Fruit fly (Drosophila melanogaster) whole organism, embryonic: ENCODE results near the gene CG9150.
A peak's percentile ranks its signal among the peaks of the same experiment; 100 is the strongest.

Experiments used
- BEAF-32 ChIP-seq: fragments of 200-800 bp; sonication (Bioruptor generic); optimal IDR thresholded peaks from 3 replicates; lab custom pipeline; 2017; ENCODE audit warnings: missing biosample characterization, missing genetic modification characterization, mild to moderate bottlenecking, moderate library complexity, missing genetic modification reagents
- Bteb2 ChIP-seq: fragments of 200-800 bp; sonication (Bioruptor generic); optimal IDR thresholded peaks from 2 replicates; lab custom pipeline; 2016; ENCODE audit warnings: missing biosample characterization, missing genetic modification characterization
- CG10462 ChIP-seq: fragments of 200-800 bp; sonication (Bioruptor generic); optimal IDR thresholded peaks from 2 replicates; lab custom pipeline; 2016; ENCODE audit warnings: missing biosample characterization, missing genetic modification characterization
- CG10543 ChIP-seq: fragments of 200-800 bp; sonication (Bioruptor generic); optimal IDR thresholded peaks from 3 replicates; lab custom pipeline; 2017; ENCODE audit warnings: missing biosample characterization, mild to moderate bottlenecking, missing genetic modification characterization, moderate library complexity
- CG11085 ChIP-seq: fragments of 200-800 bp; sonication (Bioruptor generic); IDR thresholded peaks from 2 replicates; pipeline ENCODE4 v1.3.6; 2022; ENCODE audit warnings: missing biosample characterization, missing genetic modification characterization
- CG11093 ChIP-seq: fragments of 200-800 bp; sonication (Bioruptor generic); IDR thresholded peaks from 3 replicates; pipeline ENCODE4 v1.3.6; 2022; ENCODE audit warnings: missing biosample characterization, missing genetic modification characterization
- CG12104 ChIP-seq: fragments of 200-800 bp; sonication (Bioruptor generic); optimal IDR thresholded peaks from 3 replicates; lab custom pipeline; 2016; ENCODE audit warnings: missing biosample characterization, missing genetic modification characterization
- CG12155 ChIP-seq: fragments of 200-800 bp; sonication (Bioruptor generic); optimal IDR thresholded peaks from 3 replicates; lab custom pipeline; 2016; ENCODE audit warnings: missing biosample characterization, missing genetic modification characterization
- CG14014 ChIP-seq: fragments of 200-800 bp; sonication (Bioruptor generic); IDR thresholded peaks from 2 replicates; pipeline ENCODE4 v1.3.6; 2022; ENCODE audit warnings: missing biosample characterization, missing genetic modification characterization
- CG30403 ChIP-seq: fragments of 200-800 bp; sonication (Bioruptor generic); optimal IDR thresholded peaks from 3 replicates; lab custom pipeline; 2016; ENCODE audit warnings: missing biosample characterization, missing genetic modification characterization
- CG6791 ChIP-seq: fragments of 200-800 bp; sonication (Bioruptor generic); IDR thresholded peaks from 3 replicates; pipeline ENCODE4 v1.3.6; 2022; ENCODE audit warnings: missing biosample characterization, missing genetic modification characterization; ENCODE audit not compliant: partially characterized antibody
- CG8359 ChIP-seq: fragments of 200-800 bp; sonication (Bioruptor generic); optimal IDR thresholded peaks from 2 replicates; lab custom pipeline; 2017; ENCODE audit warnings: missing biosample characterization, mild to moderate bottlenecking, missing genetic modification characterization, borderline replicate concordance
- Dll ChIP-seq: fragments of 200-800 bp; sonication (Bioruptor generic); IDR thresholded peaks from 4 replicates; pipeline ENCODE4 v1.3.6; 2022; ENCODE audit warnings: missing biosample characterization, missing genetic modification characterization; ENCODE audit not compliant: partially characterized antibody
- Drgx ChIP-seq: fragments of 200-800 bp; sonication (Bioruptor generic); IDR thresholded peaks from 2 replicates; pipeline ENCODE4 v1.3.6; 2022; ENCODE audit warnings: missing biosample characterization, missing genetic modification characterization
- Eip74EF ChIP-seq, 2 experiments: fragments of 200-800 bp in 1 of 2; fragments of >200 bp in 1 of 2; sonication (Bioruptor generic) in 1 of 2; optimal IDR thresholded peaks; 2 replicates each; lab custom pipeline; 2017 to 2019; ENCODE audit warnings: missing biosample characterization in 2 of 2, missing genetic modification characterization in 2 of 2, mild to moderate bottlenecking in 1 of 2, moderate library complexity in 1 of 2
- Gsc ChIP-seq: fragments of 200-800 bp; sonication (Bioruptor generic); IDR thresholded peaks from 2 replicates; pipeline ENCODE4 v1.3.6; 2022; ENCODE audit warnings: missing biosample characterization, missing genetic modification characterization
- HLH4C ChIP-seq: fragments of 200-800 bp; sonication (Bioruptor generic); IDR thresholded peaks from 3 replicates; pipeline ENCODE4 v1.3.6; 2022; ENCODE audit warnings: missing biosample characterization, missing genetic modification characterization; ENCODE audit not compliant: partially characterized antibody
- HLH54F ChIP-seq: fragments of 200-800 bp; sonication (Bioruptor generic); optimal IDR thresholded peaks from 3 replicates; lab custom pipeline; 2016; ENCODE audit warnings: missing biosample characterization, missing genetic modification characterization
- Hr3 ChIP-seq: fragments of 200-800 bp; sonication (Bioruptor generic); optimal IDR thresholded peaks from 3 replicates; lab custom pipeline; 2016; ENCODE audit warnings: missing biosample characterization, missing genetic modification characterization
- Meics ChIP-seq: fragments of 200-800 bp; sonication (Bioruptor generic); optimal IDR thresholded peaks from 2 replicates; lab custom pipeline; 2017; ENCODE audit warnings: missing biosample characterization, mild to moderate bottlenecking, missing genetic modification characterization
- NK7.1 ChIP-seq: fragments of 200-800 bp; sonication (Bioruptor generic); optimal IDR thresholded peaks from 3 replicates; lab custom pipeline; 2016; ENCODE audit warnings: missing biosample characterization, missing genetic modification characterization
- Nf-YC ChIP-seq: fragments of 200-800 bp; optimal IDR thresholded peaks from 3 replicates; lab custom pipeline; 2019; ENCODE audit warnings: missing biosample characterization, mild to moderate bottlenecking, missing genetic modification characterization, moderate library complexity
- NfI ChIP-seq: fragments of 200-800 bp; sonication (Bioruptor generic); optimal IDR thresholded peaks from 3 replicates; lab custom pipeline; 2018; ENCODE audit warnings: missing biosample characterization, mild to moderate bottlenecking, missing genetic modification characterization, moderate library complexity
- PHDP ChIP-seq: fragments of 200-800 bp; sonication (Bioruptor generic); optimal IDR thresholded peaks from 3 replicates; lab custom pipeline; 2018; ENCODE audit warnings: missing biosample characterization, mild to moderate bottlenecking, missing genetic modification characterization, moderate library complexity
- Xrp1 ChIP-seq: fragments of 200-800 bp; sonication (Bioruptor generic); IDR thresholded peaks from 2 replicates; pipeline ENCODE4 v1.3.6; 2022; ENCODE audit warnings: missing biosample characterization, missing genetic modification characterization
- ac ChIP-seq: fragments of 200-800 bp; sonication (Bioruptor generic); optimal IDR thresholded peaks from 3 replicates; lab custom pipeline; 2017; ENCODE audit warnings: missing biosample characterization, mild to moderate bottlenecking, missing genetic modification characterization
- amos ChIP-seq: fragments of 200-800 bp; sonication (Bioruptor generic); IDR thresholded peaks from 2 replicates; pipeline ENCODE4 v1.3.6; 2022; ENCODE audit warnings: missing biosample characterization, missing genetic modification characterization; ENCODE audit not compliant: partially characterized antibody
- chm ChIP-seq: fragments of 200-800 bp; sonication (Bioruptor generic); IDR thresholded peaks from 2 replicates; pipeline ENCODE4 v1.3.6; 2022; ENCODE audit warnings: missing biosample characterization, missing genetic modification characterization
- cwo ChIP-seq: fragments of 200-800 bp; sonication (Bioruptor generic); optimal IDR thresholded peaks from 3 replicates; lab custom pipeline; 2017; ENCODE audit warnings: missing biosample characterization, missing genetic modification characterization, mild to moderate bottlenecking, moderate library complexity, missing genetic modification reagents
- dmrt99B ChIP-seq: fragments of 200-800 bp; sonication (Bioruptor generic); optimal IDR thresholded peaks from 2 replicates; lab custom pipeline; 2018; ENCODE audit warnings: missing biosample characterization, mild to moderate bottlenecking, missing genetic modification characterization, moderate library complexity
- gsb ChIP-seq: fragments of 200-800 bp; sonication (Bioruptor generic); IDR thresholded peaks from 2 replicates; pipeline ENCODE4 v1.3.6; 2022; ENCODE audit warnings: missing biosample characterization, missing genetic modification characterization
- gt ChIP-seq: fragments of 200-800 bp; sonication (Bioruptor generic); IDR thresholded peaks from 2 replicates; pipeline ENCODE4 v1.3.6; 2022; ENCODE audit warnings: missing biosample characterization, missing genetic modification characterization
- ham ChIP-seq: fragments of 200-800 bp; sonication (Bioruptor generic); IDR thresholded peaks from 2 replicates; pipeline ENCODE4 v1.3.6; 2022; ENCODE audit warnings: missing biosample characterization, missing genetic modification characterization
- kay ChIP-seq: fragments of 200-800 bp; sonication (Bioruptor generic); optimal IDR thresholded peaks from 2 replicates; lab custom pipeline; 2016; ENCODE audit warnings: missing biosample characterization, missing genetic modification characterization
- lilli ChIP-seq: fragments of 200-800 bp; sonication (Bioruptor generic); optimal IDR thresholded peaks from 3 replicates; lab custom pipeline; 2016; ENCODE audit warnings: missing biosample characterization, missing genetic modification characterization
- mld ChIP-seq: fragments of 200-800 bp; sonication (Bioruptor generic); IDR thresholded peaks from 3 replicates; pipeline ENCODE4 v1.3.6; 2022; ENCODE audit warnings: missing biosample characterization, missing genetic modification characterization; ENCODE audit not compliant: partially characterized antibody
- otp ChIP-seq: fragments of 200-800 bp; sonication (Bioruptor generic); IDR thresholded peaks from 3 replicates; pipeline ENCODE4, ENCODE4 v1.3.6; 2022; ENCODE audit warnings: missing biosample characterization, missing genetic modification characterization
- pan ChIP-seq, 4 experiments: fragments of >200 bp in 3 of 4; fragments of 200-800 bp in 1 of 4; sonication (Bioruptor generic) in 1 of 4; optimal IDR thresholded peaks in 3 of 4; IDR thresholded peaks in 1 of 4; 2 replicates each; pipeline versions ENCODE4 v1.3.6 to Lab custom; 2017 to 2022; ENCODE audit warnings: missing biosample characterization in 2 of 4, missing genetic modification characterization in 2 of 4, mixed read lengths in 1 of 4
- phol ChIP-seq: fragments of 200-800 bp; sonication (Bioruptor generic); optimal IDR thresholded peaks from 3 replicates; lab custom pipeline; 2018; ENCODE audit warnings: missing biosample characterization, mild to moderate bottlenecking, missing genetic modification characterization, moderate library complexity
- pzg ChIP-seq: fragments of 200-800 bp; sonication (Bioruptor generic); optimal IDR thresholded peaks from 3 replicates; lab custom pipeline; 2018; ENCODE audit warnings: missing biosample characterization, mild to moderate bottlenecking, missing genetic modification characterization, moderate library complexity
- sima ChIP-seq: fragments of 200-800 bp; sonication (Bioruptor generic); optimal IDR thresholded peaks from 2 replicates; lab custom pipeline; 2016; ENCODE audit warnings: missing biosample characterization, missing genetic modification characterization
- so ChIP-seq: fragments of 200-800 bp; sonication (Bioruptor generic); IDR thresholded peaks from 3 replicates; pipeline ENCODE4 v1.3.6; 2022; ENCODE audit warnings: missing biosample characterization, missing genetic modification characterization
- sr ChIP-seq: fragments of 200-800 bp; sonication (Bioruptor generic); IDR thresholded peaks from 3 replicates; pipeline ENCODE4 v1.3.6; 2022; ENCODE audit warnings: missing biosample characterization, missing genetic modification characterization
- stc ChIP-seq: fragments of 200-800 bp; sonication (Bioruptor generic); IDR thresholded peaks from 2 replicates; pipeline ENCODE4 v1.3.6; 2022; ENCODE audit warnings: missing biosample characterization, missing genetic modification characterization
- toy ChIP-seq: fragments of 200-800 bp; sonication (Bioruptor generic); IDR thresholded peaks from 2 replicates; pipeline ENCODE4 v1.3.6; 2022; ENCODE audit warnings: missing biosample characterization, missing genetic modification characterization
- trem ChIP-seq: fragments of 200-800 bp; optimal IDR thresholded peaks from 3 replicates; lab custom pipeline; 2019; ENCODE audit warnings: missing biosample characterization, mild to moderate bottlenecking, missing genetic modification characterization, moderate library complexity
- trh ChIP-seq: fragments of 200-800 bp; sonication (Bioruptor generic); optimal IDR thresholded peaks from 2 replicates; lab custom pipeline; 2016; ENCODE audit warnings: missing biosample characterization, missing genetic modification characterization
- wek ChIP-seq: fragments of 200-800 bp; sonication (Bioruptor generic); optimal IDR thresholded peaks from 3 replicates; lab custom pipeline; 2018; ENCODE audit warnings: missing biosample characterization, mild to moderate bottlenecking, missing genetic modification characterization, moderate library complexity

Gene CG9150

DNA sequence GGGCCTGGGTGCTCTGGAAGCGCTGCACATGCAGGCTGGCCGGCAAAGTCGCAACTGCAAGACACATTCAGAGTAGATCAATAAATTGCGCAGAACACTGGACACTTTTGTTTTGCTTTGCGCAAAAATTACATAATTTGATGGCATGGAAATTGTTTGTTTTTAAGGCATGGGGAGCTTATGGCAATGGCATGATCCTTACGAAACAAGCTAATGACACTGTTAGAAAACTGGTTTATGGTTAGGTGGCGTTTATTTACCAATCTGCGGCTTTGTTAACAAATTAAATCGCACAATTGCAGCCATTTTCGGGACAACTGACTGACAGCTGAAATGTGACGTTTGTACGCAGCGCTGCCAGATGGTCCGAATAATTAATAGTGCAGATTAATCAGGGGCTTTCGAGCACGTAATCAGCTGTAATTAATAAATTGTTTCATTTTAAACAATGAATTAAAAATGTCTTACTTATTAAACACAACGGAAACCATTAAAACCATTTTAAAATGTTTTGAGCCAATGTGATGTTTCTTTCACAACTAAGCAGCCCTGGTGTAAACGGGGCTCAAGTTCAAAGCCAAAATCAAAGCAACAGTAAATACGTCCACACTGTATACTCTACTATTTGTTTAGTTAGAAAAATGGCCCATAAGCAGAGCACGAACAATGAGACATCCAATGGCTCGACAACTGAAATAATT lies 5.9 kb downstream of the CG9150 start, which contains the start of the genes ND-51 and CG13994 (continued):
- TF ChIP-seq CG11093 (GFP tag; lab: Robert Waterston, UW) (peak; percentile 71; the same call in 2 of the 3 replicates), NfI (GFP tag; lab: Kevin White, UChicago) (peak; percentile 87), chm (GFP tag; lab: Robert Waterston, UW) (peak; percentile 70; the same call in 1 of the 2 replicates), mld (no peak), ham (no peak), CG8359 (GFP tag; lab: Kevin White, UChicago) (peak; percentile 11), Bteb2 (peak; percentile 89), toy (GFP tag; lab: Robert Waterston, UW) (peak; percentile 45; the same call in 1 of the 2 replicates), gt (GFP tag; lab: Robert Waterston, UW) (no peak), pzg (GFP tag; lab: Kevin White, UChicago) (peak; percentile 81), BEAF-32 (GFP tag; lab: Kevin White, UChicago) (peak; percentile 58), Dll (GFP tag; lab: Robert Waterston, UW) (peak; percentile 62; the same call in 3 of the 4 replicates), Eip74EF (GFP tag; optimal IDR thresholded peaks at IDR 0.05; lab: Kevin White, UChicago) (no peak), sr (GFP tag; lab: Robert Waterston, UW) (peak; percentile 45; the same call in 1 of the 3 replicates), lilli (peak; percentile 93), Gsc (GFP tag; lab: Robert Waterston, UW) (peak; percentile 25; the same call in 1 of the 2 replicates), ac (GFP tag; lab: Kevin White, UChicago) (peak; percentile 45), Nf-YC (tag; lab: Kevin White, UChicago) (peak; percentile 77), sima (GFP tag; lab: Kevin White, UChicago) (peak; percentile 18), pan (optimal IDR thresholded peaks at IDR 0.05; lab: Kevin White, UChicago) (no peak), pan (GFP tag; optimal IDR thresholded peaks at IDR 0.05 in 1 of 2, IDR thresholded peaks at IDR 0.05 in 1 of 2) (peak in 1 of 2 experiments; percentile 85), CG10543 (peak; percentile 88), phol (tag; lab: Kevin White, UChicago) (peak; percentile 95), stc (peak; percentile 65), CG12104 (peak; percentile 71), dmrt99B (tag; lab: Kevin White, UChicago) (no peak), so (GFP tag; lab: Robert Waterston, UW) (peak; percentile 75; the same call in 1 of the 3 replicates), Xrp1 (GFP tag; lab: Robert Waterston, UW) (peak; percentile 85), CG6791 (GFP tag; lab: Robert Waterston, UW) (no peak), kay (GFP tag; lab: Kevin White, UChicago) (peak; percentile 31), CG12155 (GFP tag; lab: Kevin White, UChicago) (peak; percentile 81), CG14014 (GFP tag; lab: Robert Waterston, UW) (peak; percentile 81), NK7.1 (GFP tag; lab: Kevin White, UChicago) (peak; percentile 57), trh (GFP tag; lab: Kevin White, UChicago) (peak; percentile 54), CG10462 (GFP tag; lab: Kevin White, UChicago) (peak; percentile 28), HLH4C (GFP tag; lab: Robert Waterston, UW) (no peak), cwo (GFP tag; lab: Kevin White, UChicago) (peak; percentile 70), PHDP (tag; lab: Kevin White, UChicago) (peak; percentile 73), Meics (GFP tag; lab: Kevin White, UChicago) (peak; percentile 79), otp (GFP tag; lab: Robert Waterston, UW) (peak; percentile 69; the same call in 2 of the 3 replicates), gsb (GFP tag; lab: Robert Waterston, UW) (peak; percentile 50; the same call in 1 of the 2 replicates), Hr3 (GFP tag; lab: Kevin White, UChicago) (peak; percentile 78), HLH54F (GFP tag; lab: Kevin White, UChicago) (peak; percentile 84), Drgx (GFP tag; lab: Robert Waterston, UW) (peak; percentile 77), trem (tag; lab: Kevin White, UChicago) (peak; percentile 92), amos (GFP tag; lab: Robert Waterston, UW) (no peak), CG11085 (GFP tag; lab: Robert Waterston, UW) (peak; percentile 82), CG30403 (GFP tag; lab: Kevin White, UChicago) (peak; percentile 87), wek (GFP tag; lab: Kevin White, UChicago) (peak; percentile 95)
